Fruit fly (Drosophila melanogaster): ENCODE measurements around the gene CG4594.

Gene CG4594

dm6 chr2L:9956993-9957652, 37.2 kb downstream of the CG4594 start, which contains the start of the genes CG4658 and CG5846 (continued):
- TF ChIP-seq CG7368 (GFP tag; optimal IDR thresholded peaks at IDR 0.05) (peak; percentile 90), CG31627 (GFP tag; optimal IDR thresholded peaks at IDR 0.05) (peak; percentile 93), fkh (GFP tag; optimal IDR thresholded peaks at IDR 0.05) (peak; percentile 91), CG11762 (GFP tag; optimal IDR thresholded peaks at IDR 0.05; ENCODE audit: insufficient read depth) (peak; percentile 90), Eip78C (GFP tag) (peak; percentile 98), CG8632 (GFP tag; optimal IDR thresholded peaks at IDR 0.05) (peak; percentile 96), CG10669 (GFP tag; optimal IDR thresholded peaks at IDR 0.05) (peak; percentile 90), vri (GFP tag; optimal IDR thresholded peaks at IDR 0.05) (peak; percentile 88), CG9139 (GFP tag; optimal IDR thresholded peaks at IDR 0.05) (no peak)

dm6 chr2L:9960758-9961157, 40.8 kb downstream of the CG4594 start:
- TF ChIP-seq Met (GFP tag; optimal IDR thresholded peaks at IDR 0.05) (no peak), svp (GFP tag) (peak; percentile 95), fd59A (GFP tag; optimal IDR thresholded peaks at IDR 0.05) (no peak)

dm6 chr2L:9963603-9964042, 43.7 kb downstream of the CG4594 start, which contains the start of gene CG5850:
Gene CG5850 (minus strand): TSS chr2L:9963949.
- TF ChIP-seq Eip93F (GFP tag; optimal IDR thresholded peaks at IDR 0.05) (no peak), CG11294 (GFP tag; IDR thresholded peaks at IDR 0.05) (no peak), Hr39 (GFP tag; optimal IDR thresholded peaks at IDR 0.05) (no peak), CG6808 (GFP tag; optimal IDR thresholded peaks at IDR 0.05) (no peak), CG4318 (GFP tag; optimal IDR thresholded peaks at IDR 0.05) (no peak), CG1621 (tag; optimal IDR thresholded peaks at IDR 0.05) (no peak), acj6 (GFP tag; optimal IDR thresholded peaks at IDR 0.05) (no peak), svp (GFP tag) (peak; percentile 69), achi (GFP tag; optimal IDR thresholded peaks at IDR 0.05) (peak; percentile 13), OdsH (GFP tag; optimal IDR thresholded peaks at IDR 0.05) (peak; percentile 6), esn (GFP tag; optimal IDR thresholded peaks at IDR 0.05) (peak; percentile 36), Eip75B (GFP tag; optimal IDR thresholded peaks at IDR 0.05) (no peak), CG6854 (GFP tag; optimal IDR thresholded peaks at IDR 0.05) (peak; percentile 50), pdm3 (GFP tag; optimal IDR thresholded peaks at IDR 0.05) (peak; percentile 9), CG6792 (GFP tag; optimal IDR thresholded peaks at IDR 0.05) (no peak), CG16779 (tag; optimal IDR thresholded peaks at IDR 0.05) (no peak), Met (GFP tag; optimal IDR thresholded peaks at IDR 0.05) (peak; percentile 25), Blimp-1 (GFP tag; optimal IDR thresholded peaks at IDR 0.05) (no peak), spab (GFP tag; optimal IDR thresholded peaks at IDR 0.05) (no peak), fd59A (GFP tag; optimal IDR thresholded peaks at IDR 0.05) (no peak), Lpt (GFP tag; optimal IDR thresholded peaks at IDR 0.05) (no peak), CG6163 (GFP tag; IDR thresholded peaks at IDR 0.05) (no peak), lz (GFP tag; optimal IDR thresholded peaks at IDR 0.05) (no peak), Eip78C (GFP tag) (peak; percentile 72), net (GFP tag; optimal IDR thresholded peaks at IDR 0.05) (no peak)

- no peak for TF ChIP-seq CG6276 (GFP tag; optimal IDR thresholded peaks at IDR 0.05)
- TF ChIP-seq fkh (GFP tag; optimal IDR thresholded peaks at IDR 0.05), result peak; percentile 79
- peak; percentile 80 for TF ChIP-seq net (GFP tag; optimal IDR thresholded peaks at IDR 0.05)
- peak; percentile 44 for TF ChIP-seq Gug (GFP tag; IDR thresholded peaks at IDR 0.05)
- TF ChIP-seq dsx (GFP tag; optimal IDR thresholded peaks at IDR 0.05; ENCODE audit: poor library complexity, severe bottlenecking), result peak; percentile 54
- peak; percentile 78 for TF ChIP-seq CG6808 (GFP tag; optimal IDR thresholded peaks at IDR 0.05)
- TF ChIP-seq Hr4 (GFP tag; optimal IDR thresholded peaks at IDR 0.05), result peak; percentile 73
- peak; percentile 90 for TF ChIP-seq svp (GFP tag)
- no peak for TF ChIP-seq CG4318 (GFP tag; optimal IDR thresholded peaks at IDR 0.05)
- TF ChIP-seq CG16779 (tag; optimal IDR thresholded peaks at IDR 0.05), result peak; percentile 81
- TF ChIP-seq CG9139 (GFP tag; optimal IDR thresholded peaks at IDR 0.05), result peak; percentile 86
- peak; percentile 84 for TF ChIP-seq CG7368 (GFP tag; optimal IDR thresholded peaks at IDR 0.05)
- TF ChIP-seq Sox14 (GFP tag; optimal IDR thresholded peaks at IDR 0.05), result peak; percentile 78
- peak; percentile 88 for TF ChIP-seq Met (GFP tag; optimal IDR thresholded peaks at IDR 0.05)
- no peak for TF ChIP-seq Hr38 (GFP tag; optimal IDR thresholded peaks at IDR 0.05)
- TF ChIP-seq Eip93F (GFP tag; optimal IDR thresholded peaks at IDR 0.05), result no peak
- TF ChIP-seq CG6792 (GFP tag; optimal IDR thresholded peaks at IDR 0.05), result peak; percentile 66
- peak; percentile 46 for TF ChIP-seq dac (GFP tag; optimal IDR thresholded peaks at IDR 0.05)
- peak; percentile 83 for TF ChIP-seq Eip75B (GFP tag; optimal IDR thresholded peaks at IDR 0.05)
- peak; percentile 51 for TF ChIP-seq Ets96B (tag; optimal IDR thresholded peaks at IDR 0.05)
- no peak for TF ChIP-seq spab (GFP tag; optimal IDR thresholded peaks at IDR 0.05)
- peak; percentile 69 to 93 for TF ChIP-seq ss (GFP tag; optimal IDR thresholded peaks at IDR 0.05)
Observed at dm6 chr2L:9966983-9967737, 47.2 kb downstream of the CG4594 start, which contains the start of the genes Dref and RpL13. Gene Dref (minus strand): TSS chr2L:9967229. Gene RpL13 (plus strand): TSS chr2L:9967313.

All from whole organism, prepupa.